Fruit fly (Drosophila melanogaster): ENCODE measurements around the gene Vm34Ca.

The Vm34Ca gene

dm6 chr2L:13368940-13369339 lies 42.5 kb downstream of the Vm34Ca start, which contains the start of gene CG31855 (continued):
- TF ChIP-seq fd85E (GFP tag; optimal IDR thresholded peaks at IDR 0.05) (peak; percentile 62), CG8119 (GFP tag; IDR thresholded peaks at IDR 0.05) (peak; percentile 66), Eip75B (GFP tag; optimal IDR thresholded peaks at IDR 0.05) (peak; percentile 77), CG15336 (GFP tag; IDR thresholded peaks at IDR 0.05) (peak; percentile 72), CG10631 (GFP tag; optimal IDR thresholded peaks at IDR 0.05) (peak; percentile 71), Sox102F (GFP tag; optimal IDR thresholded peaks at IDR 0.05) (peak; percentile 87), dsx (GFP tag; optimal IDR thresholded peaks at IDR 0.05; ENCODE audit: poor library complexity, severe bottlenecking) (peak; percentile 54), CG6792 (GFP tag; optimal IDR thresholded peaks at IDR 0.05) (peak; percentile 79), CG7368 (GFP tag; optimal IDR thresholded peaks at IDR 0.05) (peak; percentile 73), CG8319 (GFP tag; optimal IDR thresholded peaks at IDR 0.05) (peak; percentile 61), vri (GFP tag; optimal IDR thresholded peaks at IDR 0.05) (no peak), eg (GFP tag; IDR thresholded peaks at IDR 0.05) (peak; percentile 80), Lpt (GFP tag; optimal IDR thresholded peaks at IDR 0.05) (peak; percentile 60), CG1621 (tag; optimal IDR thresholded peaks at IDR 0.05) (peak; percentile 44), CG31627 (GFP tag; optimal IDR thresholded peaks at IDR 0.05) (peak; percentile 79), esn (GFP tag; optimal IDR thresholded peaks at IDR 0.05) (peak; percentile 91), Smox (GFP tag; optimal IDR thresholded peaks at IDR 0.05) (peak; percentile 83), dac (GFP tag; optimal IDR thresholded peaks at IDR 0.05) (peak; percentile 32), CG3919 (GFP tag; optimal IDR thresholded peaks at IDR 0.05) (peak; percentile 89), Hr39 (GFP tag; optimal IDR thresholded peaks at IDR 0.05) (peak; percentile 75), Sox15 (GFP tag; optimal IDR thresholded peaks at IDR 0.05) (peak; percentile 38), CG32006 (GFP tag; optimal IDR thresholded peaks at IDR 0.05) (peak; percentile 70), CG6808 (GFP tag; optimal IDR thresholded peaks at IDR 0.05) (peak; percentile 64)

dm6 chr2L:13367378-13367777 lies 44.1 kb downstream of the Vm34Ca start, which contains the start of gene Tap42:
Gene Tap42 (plus strand): TSS chr2L:13367617.
- TF ChIP-seq CG32006 (GFP tag; optimal IDR thresholded peaks at IDR 0.05): no peak
- TF ChIP-seq pdm3 (GFP tag; optimal IDR thresholded peaks at IDR 0.05): peak; percentile 25
- no peak for TF ChIP-seq dsx (GFP tag; optimal IDR thresholded peaks at IDR 0.05; ENCODE audit: poor library complexity, severe bottlenecking)
- TF ChIP-seq dac (GFP tag; optimal IDR thresholded peaks at IDR 0.05): no peak
- peak; percentile 9 for TF ChIP-seq cyc (GFP tag; optimal IDR thresholded peaks at IDR 0.05)
- no peak for TF ChIP-seq CG10631 (GFP tag; optimal IDR thresholded peaks at IDR 0.05)
- no peak for TF ChIP-seq CG11762 (GFP tag; optimal IDR thresholded peaks at IDR 0.05; ENCODE audit: insufficient read depth)
- no peak for TF ChIP-seq fd85E (GFP tag; optimal IDR thresholded peaks at IDR 0.05)
- no peak for TF ChIP-seq CG9139 (GFP tag; optimal IDR thresholded peaks at IDR 0.05)
- no peak for TF ChIP-seq CG10669 (GFP tag; optimal IDR thresholded peaks at IDR 0.05)
- TF ChIP-seq Hr4 (GFP tag; optimal IDR thresholded peaks at IDR 0.05): peak; percentile 25
- peak; percentile 5 for TF ChIP-seq lz (GFP tag; optimal IDR thresholded peaks at IDR 0.05)
- no peak for TF ChIP-seq CG1621 (tag; optimal IDR thresholded peaks at IDR 0.05)
- peak; percentile 24 for TF ChIP-seq acj6 (GFP tag; optimal IDR thresholded peaks at IDR 0.05)
- no peak for TF ChIP-seq CG6163 (GFP tag; IDR thresholded peaks at IDR 0.05)
- TF ChIP-seq topi (GFP tag; optimal IDR thresholded peaks at IDR 0.05): no peak
- no peak for TF ChIP-seq CG31627 (GFP tag; optimal IDR thresholded peaks at IDR 0.05)
- TF ChIP-seq CG8632 (GFP tag; optimal IDR thresholded peaks at IDR 0.05): no peak
- TF ChIP-seq salr (GFP tag; optimal IDR thresholded peaks at IDR 0.05): no peak
- peak; percentile 79 for TF ChIP-seq Eip78C (GFP tag)
- TF ChIP-seq Sox102F (GFP tag; optimal IDR thresholded peaks at IDR 0.05): no peak
- no peak for TF ChIP-seq Lpt (GFP tag; optimal IDR thresholded peaks at IDR 0.05)
- TF ChIP-seq CG6276 (GFP tag; optimal IDR thresholded peaks at IDR 0.05): no peak
- TF ChIP-seq Smox (GFP tag; optimal IDR thresholded peaks at IDR 0.05): peak; percentile 37
- TF ChIP-seq CG7368 (GFP tag; optimal IDR thresholded peaks at IDR 0.05): no peak
- no peak for TF ChIP-seq eg (GFP tag; IDR thresholded peaks at IDR 0.05)
- TF ChIP-seq CG4318 (GFP tag; optimal IDR thresholded peaks at IDR 0.05): no peak
- TF ChIP-seq achi (GFP tag; optimal IDR thresholded peaks at IDR 0.05): no peak
- no peak for TF ChIP-seq Met (GFP tag; optimal IDR thresholded peaks at IDR 0.05)
- no peak for TF ChIP-seq ss (GFP tag; optimal IDR thresholded peaks at IDR 0.05)
- peak; percentile 45 for TF ChIP-seq esn (GFP tag; optimal IDR thresholded peaks at IDR 0.05)
- no peak for TF ChIP-seq OdsH (GFP tag; optimal IDR thresholded peaks at IDR 0.05)
- TF ChIP-seq net (GFP tag; optimal IDR thresholded peaks at IDR 0.05): no peak
- TF ChIP-seq Eip93F (GFP tag; optimal IDR thresholded peaks at IDR 0.05): peak; percentile 34
- no peak for TF ChIP-seq CG6854 (GFP tag; optimal IDR thresholded peaks at IDR 0.05)
- peak; percentile 3 for TF ChIP-seq CG3032 (tag; optimal IDR thresholded peaks at IDR 0.05)
- TF ChIP-seq vri (GFP tag; optimal IDR thresholded peaks at IDR 0.05): no peak
